Worm (Caenorhabditis elegans) whole organism, young adult: ENCODE results near the gene srw-55.

Experiments
- C17E4.6 ChIP-seq: fragments of 200-800 bp; sonication (Bioruptor generic); IDR thresholded peaks from 2 replicates; pipeline ENCODE4 v1.3.6; 2022; ENCODE audit warnings: missing genetic modification reagents, missing genetic modification characterization, missing compliant biosample characterization
- F10E7.11 ChIP-seq: sonication (generic microtip); optimal IDR thresholded peaks from 2 replicates; lab custom pipeline; 2017; ENCODE audit warnings: mild to moderate bottlenecking, missing genetic modification characterization, moderate library complexity, missing compliant biosample characterization
- F22D6.2 ChIP-seq: sonication (generic microtip); optimal IDR thresholded peaks from 2 replicates; lab custom pipeline; 2016; ENCODE audit warnings: mild to moderate bottlenecking, missing genetic modification characterization, missing compliant biosample characterization
- F39B2.1 ChIP-seq: fragments of 200-800 bp; sonication (Bioruptor generic); IDR thresholded peaks from 2 replicates; pipeline ENCODE4 v1.3.6; 2022; ENCODE audit warnings: missing genetic modification reagents, missing genetic modification characterization, missing compliant biosample characterization
- F57C9.4 ChIP-seq: sonication (generic microtip); optimal IDR thresholded peaks from 2 replicates; lab custom pipeline; 2017; ENCODE audit warnings: mild to moderate bottlenecking, missing genetic modification characterization, missing compliant biosample characterization
- K12H6.12 ChIP-seq: fragments of 200-800 bp; sonication (Bioruptor generic); optimal IDR thresholded peaks from 2 replicates; lab custom pipeline; 2018; ENCODE audit warnings: mild to moderate bottlenecking, missing genetic modification characterization, missing compliant biosample characterization
- Y53F4B.3 ChIP-seq: fragments of 200-800 bp; sonication (Bioruptor generic); IDR thresholded peaks from 2 replicates; pipeline ENCODE4 v1.3.6; 2022; ENCODE audit warnings: missing genetic modification reagents, missing genetic modification characterization, missing compliant biosample characterization
- ZK185.1 ChIP-seq: sonication (generic microtip); optimal IDR thresholded peaks from 2 replicates; lab custom pipeline; 2016; ENCODE audit warnings: mild to moderate bottlenecking, missing genetic modification characterization, missing compliant biosample characterization; ENCODE audit not compliant: poor library complexity, severe bottlenecking
- ama-1 ChIP-seq, 3 experiments: fragments of 150-350 bp in 1 of 3; sonication (generic microtip) in 2 of 3; optimal IDR thresholded peaks; 2 replicates each; lab custom pipeline; 2014 to 2018; ENCODE audit warnings: missing biosample characterization in 2 of 3, missing genetic modification characterization in 2 of 3, missing genetic modification reagents in 2 of 3
- attf-3 ChIP-seq: fragments of 200-800 bp; sonication (Bioruptor generic); conservative IDR thresholded peaks from 2 replicates; pipeline ENCODE4 v1.3.6; 2022; ENCODE audit warnings: missing genetic modification reagents, missing genetic modification characterization, missing compliant biosample characterization
- attf-5 ChIP-seq: fragments of 200-800 bp; sonication (Bioruptor generic); optimal IDR thresholded peaks from 2 replicates; lab custom pipeline; 2018; ENCODE audit warnings: mild to moderate bottlenecking, missing genetic modification characterization, missing compliant biosample characterization
- attf-6 ChIP-seq: fragments of 200-800 bp; sonication (Bioruptor generic); IDR thresholded peaks from 2 replicates; pipeline ENCODE4 v1.3.6; 2022; ENCODE audit warnings: missing genetic modification reagents, missing genetic modification characterization, missing compliant biosample characterization
- bed-1 ChIP-seq: fragments of 200-800 bp; sonication (Bioruptor generic); IDR thresholded peaks from 2 replicates; pipeline ENCODE4 v1.3.6; 2022; ENCODE audit warnings: missing genetic modification reagents, missing genetic modification characterization, missing compliant biosample characterization
- ceh-100 ChIP-seq: fragments of 200-800 bp; sonication (Bioruptor generic); IDR thresholded peaks from 2 replicates; pipeline ENCODE4 v1.3.6; 2022; ENCODE audit warnings: missing genetic modification reagents, missing genetic modification characterization, missing compliant biosample characterization
- ceh-27 ChIP-seq: fragments of 200-800 bp; sonication (Bioruptor generic); optimal IDR thresholded peaks from 2 replicates; lab custom pipeline; 2018; ENCODE audit warnings: mild to moderate bottlenecking, missing genetic modification characterization, moderate library complexity, missing compliant biosample characterization
- ceh-58 ChIP-seq: fragments of 200-800 bp; sonication (Bioruptor generic); IDR thresholded peaks from 2 replicates; pipeline ENCODE4 v1.3.6; 2022; ENCODE audit warnings: missing genetic modification characterization, missing compliant biosample characterization
- ceh-79 ChIP-seq: sonication (generic microtip); optimal IDR thresholded peaks from 2 replicates; lab custom pipeline; 2017; ENCODE audit warnings: mild to moderate bottlenecking, missing genetic modification characterization, missing compliant biosample characterization
- dox-1 ChIP-seq: fragments of 200-800 bp; sonication (Bioruptor generic); IDR thresholded peaks from 2 replicates; pipeline ENCODE4 v1.3.6; 2022; ENCODE audit warnings: missing genetic modification reagents, missing genetic modification characterization, missing compliant biosample characterization
- efl-1 ChIP-seq: fragments of 150-350 bp; optimal IDR thresholded peaks from 2 replicates; lab custom pipeline; 2014; ENCODE audit warnings: missing biosample characterization, missing genetic modification reagents, missing genetic modification characterization
- egl-18 ChIP-seq: fragments of 200-800 bp; sonication (Bioruptor generic); IDR thresholded peaks from 2 replicates; pipeline ENCODE4 v1.3.6; 2022; ENCODE audit warnings: missing genetic modification reagents, missing genetic modification characterization, missing compliant biosample characterization
- ekl-4 ChIP-seq: fragments of 200-800 bp; sonication (Bioruptor generic); IDR thresholded peaks from 2 replicates; pipeline ENCODE4 v1.3.6; 2022; ENCODE audit warnings: missing genetic modification reagents, missing genetic modification characterization, missing compliant biosample characterization
- hmg-20 ChIP-seq: fragments of 200-800 bp; sonication (Bioruptor generic); IDR thresholded peaks from 2 replicates; pipeline ENCODE4 v1.3.6; 2022; ENCODE audit warnings: missing genetic modification reagents, missing genetic modification characterization, missing compliant biosample characterization
- hrde-1 ChIP-seq: sonication (generic microtip); optimal IDR thresholded peaks from 2 replicates; lab custom pipeline; 2016; ENCODE audit warnings: missing genetic modification characterization, mild to moderate bottlenecking, missing compliant biosample characterization, moderate library complexity, missing genotype, missing genetic modification reagents, borderline replicate concordance
- let-607 ChIP-seq, 2 experiments: fragments of 200-800 bp in 1 of 2; sonication (Bioruptor generic) in 1 of 2; sonication (generic microtip) in 1 of 2; optimal IDR thresholded peaks; 2 replicates each; lab custom pipeline; 2016 to 2018; ENCODE audit warnings: mild to moderate bottlenecking in 2 of 2, missing compliant biosample characterization in 2 of 2, missing genetic modification characterization in 2 of 2, moderate library complexity in 2 of 2, missing genotype in 1 of 2
- lin-26 ChIP-seq: fragments of 200-800 bp; sonication (Bioruptor generic); IDR thresholded peaks from 2 replicates; pipeline ENCODE4 v1.3.6; 2022; ENCODE audit warnings: missing genetic modification reagents, missing genetic modification characterization, missing compliant biosample characterization
- lin-54 ChIP-seq: fragments of 200-800 bp; sonication (Bioruptor generic); optimal IDR thresholded peaks from 2 replicates; lab custom pipeline; 2018; ENCODE audit warnings: mild to moderate bottlenecking, missing genetic modification characterization, missing compliant biosample characterization
- lsl-1 ChIP-seq: fragments of 200-800 bp; sonication (Bioruptor generic); optimal IDR thresholded peaks from 2 replicates; lab custom pipeline; 2018; ENCODE audit warnings: mild to moderate bottlenecking, missing genetic modification characterization, moderate library complexity, missing compliant biosample characterization
- madf-10 ChIP-seq: sonication (generic microtip); optimal IDR thresholded peaks from 2 replicates; lab custom pipeline; 2016; ENCODE audit warnings: mild to moderate bottlenecking, missing genetic modification characterization, missing compliant biosample characterization
- mcd-1 ChIP-seq: fragments of 200-800 bp; sonication (Bioruptor generic); IDR thresholded peaks from 2 replicates; pipeline ENCODE4 v1.3.6; 2022; ENCODE audit warnings: missing genetic modification reagents, missing genetic modification characterization, missing compliant biosample characterization
- nfya-1 ChIP-seq: sonication (generic microtip); optimal IDR thresholded peaks from 2 replicates; lab custom pipeline; 2017; ENCODE audit warnings: antibody characterized with exemption, missing compliant biosample characterization, missing genetic modification characterization, borderline replicate concordance; ENCODE audit not compliant: insufficient read depth
- nhr-120 ChIP-seq: fragments of 200-800 bp; sonication (Bioruptor generic); IDR thresholded peaks from 2 replicates; pipeline ENCODE4 v1.3.6; 2022; ENCODE audit warnings: missing genetic modification characterization, missing compliant biosample characterization
- rcor-1 ChIP-seq: fragments of 200-800 bp; sonication (Bioruptor generic); IDR thresholded peaks from 2 replicates; pipeline ENCODE4 v1.3.6; 2022; ENCODE audit warnings: missing genetic modification reagents, missing genetic modification characterization, missing compliant biosample characterization
- sdz-38 ChIP-seq: sonication (generic microtip); optimal IDR thresholded peaks from 2 replicates; lab custom pipeline; 2016; ENCODE audit warnings: missing genotype, missing genetic modification characterization, missing compliant biosample characterization
- snpc-1.3 ChIP-seq: sonication (generic microtip); optimal IDR thresholded peaks from 2 replicates; lab custom pipeline; 2017; ENCODE audit warnings: missing genetic modification characterization, mild to moderate bottlenecking, missing compliant biosample characterization, antibody characterized with exemption, moderate library complexity, missing genotype, missing genetic modification reagents; ENCODE audit not compliant: insufficient read depth
- snpc-3.4 ChIP-seq: sonication (generic microtip); optimal IDR thresholded peaks from 2 replicates; lab custom pipeline; 2017; ENCODE audit warnings: missing genetic modification characterization, mild to moderate bottlenecking, missing compliant biosample characterization, antibody characterized with exemption, moderate library complexity, missing genotype, missing genetic modification reagents
- somi-1 ChIP-seq: fragments of 200-800 bp; sonication (Bioruptor generic); optimal IDR thresholded peaks from 2 replicates; lab custom pipeline; 2018; ENCODE audit warnings: mild to moderate bottlenecking, missing genetic modification characterization, missing compliant biosample characterization
- tlf-1 ChIP-seq: fragments of 200-800 bp; sonication (Bioruptor generic); optimal IDR thresholded peaks from 2 replicates; lab custom pipeline; 2018; ENCODE audit warnings: mild to moderate bottlenecking, missing genetic modification characterization, missing compliant biosample characterization
- unc-130 ChIP-seq: sonication (generic microtip); optimal IDR thresholded peaks from 2 replicates; lab custom pipeline; 2016; ENCODE audit warnings: missing genetic modification reagents, missing genetic modification characterization, missing compliant biosample characterization
- unc-62 ChIP-seq: fragments of 150-350 bp; optimal IDR thresholded peaks from 2 replicates; lab custom pipeline; 2014; ENCODE audit warnings: missing biosample characterization, missing genetic modification reagents, missing genetic modification characterization
- zim-3 ChIP-seq: sonication (generic microtip); optimal IDR thresholded peaks from 2 replicates; lab custom pipeline; 2017; ENCODE audit warnings: mild to moderate bottlenecking, missing genetic modification characterization, moderate library complexity, missing compliant biosample characterization
- ztf-18 ChIP-seq: sonication (generic microtip); optimal IDR thresholded peaks from 2 replicates; lab custom pipeline; 2016; ENCODE audit warnings: missing genotype, mild to moderate bottlenecking, missing genetic modification characterization, missing compliant biosample characterization
- ztf-22 ChIP-seq: fragments of 200-800 bp; sonication (Bioruptor generic); optimal IDR thresholded peaks from 2 replicates; lab custom pipeline; 2018; ENCODE audit warnings: mild to moderate bottlenecking, missing genetic modification characterization, moderate library complexity, missing compliant biosample characterization
- ztf-25 ChIP-seq: fragments of 200-800 bp; sonication (Bioruptor generic); IDR thresholded peaks from 2 replicates; pipeline ENCODE4 v1.3.6; 2022; ENCODE audit warnings: missing genetic modification reagents, missing genetic modification characterization, missing compliant biosample characterization
- ztf-6 ChIP-seq: fragments of 200-800 bp; sonication (Bioruptor generic); IDR thresholded peaks from 2 replicates; pipeline ENCODE4 v1.3.6; 2022; ENCODE audit warnings: missing genetic modification reagents, missing genetic modification characterization, missing compliant biosample characterization

The srw-55 gene

DNA sequence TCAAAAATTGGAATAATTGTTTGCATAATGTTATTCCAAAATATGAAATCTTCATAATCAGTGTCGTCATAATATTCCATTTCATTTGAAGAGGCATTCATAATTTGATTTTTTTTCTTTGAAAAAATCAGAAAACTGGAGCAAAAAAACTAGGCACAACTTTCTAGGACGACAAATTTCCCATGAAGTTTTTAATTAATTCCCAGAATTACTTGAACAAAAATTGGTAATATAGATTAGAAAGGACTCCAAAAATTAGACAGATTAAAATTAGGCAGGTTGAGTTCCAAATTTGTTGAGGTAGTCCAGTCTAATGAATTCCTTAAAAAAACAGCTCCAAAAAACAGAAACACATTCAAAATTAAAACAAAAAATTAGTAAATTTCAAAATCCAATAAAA, 14.8 kb upstream of the srw-55 start, which contains the start of gene srw-57 (continued):
- TF ChIP-seq ztf-18 (no peak), ama-1 (optimal IDR thresholded peaks at IDR 0.05; lab: Kevin White, UChicago) (no peak), ama-1 (GFP tag; optimal IDR thresholded peaks at IDR 0.05; lab: Kevin White, UChicago) (no peak), unc-62 (no peak), dox-1 (GFP tag; lab: Robert Waterston, UW) (no peak), ekl-4 (GFP tag; lab: Robert Waterston, UW) (no peak)

DNA sequence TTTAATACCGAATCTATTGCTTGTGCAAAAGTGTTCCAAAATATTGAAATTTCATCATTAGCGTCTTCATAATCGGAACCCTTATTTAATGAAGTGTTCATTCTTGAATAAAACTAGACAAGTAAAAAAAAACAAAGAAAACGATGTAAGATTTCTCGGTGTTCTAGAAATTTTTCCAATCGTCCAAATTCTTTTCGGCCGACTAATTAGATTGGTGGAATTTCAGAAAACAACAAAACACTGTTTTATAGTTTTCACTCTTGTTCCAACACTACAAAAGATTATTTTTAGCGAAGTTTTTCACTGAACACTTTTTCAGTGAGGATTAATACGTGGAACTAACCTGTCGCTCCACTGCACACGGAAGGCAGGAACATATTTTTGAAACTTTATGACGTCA, 12.6 kb upstream of the srw-55 start, which contains the start of gene srw-56:
TSS of gene srw-56 (minus strand) at position 101 of the 400 bp plus-strand sequence.
- TF ChIP-seq rcor-1 (GFP tag; lab: Robert Waterston, UW) (no peak), C17E4.6 (GFP tag; lab: Robert Waterston, UW) (no peak), F57C9.4 (tag; lab: Kevin White, UChicago) (no peak), attf-5 (GFP tag; lab: Kevin White, UChicago) (no peak), hmg-20 (GFP tag; lab: Robert Waterston, UW) (no peak), lin-54 (GFP tag; lab: Kevin White, UChicago) (no peak), snpc-1.3 (tag; lab: Kevin White, UChicago) (no peak), zim-3 (no peak), ztf-6 (GFP tag; lab: Robert Waterston, UW) (no peak), attf-3 (no peak), somi-1 (GFP tag; lab: Kevin White, UChicago) (no peak), ztf-18 (no peak), ceh-58 (GFP tag; lab: Robert Waterston, UW) (no peak), ceh-79 (no peak), nhr-120 (GFP tag; lab: Robert Waterston, UW) (no peak), ceh-27 (no peak), efl-1 (no peak)

ce11 chrV:15950903-15951302, 10.7 kb upstream of the srw-55 start, which contains the start of gene srw-59:
Gene srw-59, minus strand, starts transcription at chrV:15951003.
- TF ChIP-seq let-607 (tag; optimal IDR thresholded peaks at IDR 0.05; lab: Kevin White, UChicago) (no peak), lsl-1 (GFP tag; lab: Kevin White, UChicago) (no peak), F10E7.11 (no peak), ztf-22 (GFP tag; lab: Kevin White, UChicago) (no peak), bed-1 (GFP tag; lab: Robert Waterston, UW) (no peak), ZK185.1 (tag; lab: Kevin White, UChicago) (no peak), nfya-1 (no peak), lin-26 (GFP tag; lab: Robert Waterston, UW) (no peak), sdz-38 (tag; lab: Kevin White, UChicago) (no peak), ztf-25 (GFP tag; lab: Robert Waterston, UW) (no peak), ceh-58 (GFP tag; lab: Robert Waterston, UW) (no peak), madf-10 (tag; lab: Kevin White, UChicago) (no peak), F22D6.2 (tag; lab: Kevin White, UChicago) (no peak)

- TF ChIP-seq mcd-1 = no peak
- no peak for TF ChIP-seq bed-1 (GFP tag; lab: Robert Waterston, UW)
- no peak for TF ChIP-seq attf-6 (GFP tag; lab: Robert Waterston, UW)
- TF ChIP-seq egl-18 (GFP tag; lab: Robert Waterston, UW) = no peak
- no peak for TF ChIP-seq F39B2.1
- TF ChIP-seq ceh-100 = no peak
- TF ChIP-seq hrde-1 (tag; lab: Kevin White, UChicago) = no peak
- TF ChIP-seq unc-130 (GFP tag; lab: Kevin White, UChicago) = no peak
- TF ChIP-seq tlf-1 (GFP tag; lab: Kevin White, UChicago) = no peak
- TF ChIP-seq snpc-3.4 (tag; lab: Kevin White, UChicago) = no peak
- no peak for TF ChIP-seq K12H6.12 (tag; lab: Kevin White, UChicago)
- no peak for TF ChIP-seq Y53F4B.3 (GFP tag; lab: Robert Waterston, UW)
- TF ChIP-seq, all 124 proteins: peak for 0
Measured at ce11 chrV:15943125-15943524, 3.0 kb upstream of the srw-55 start, which contains the start of gene srw-53. Gene srw-53, plus strand, starts transcription at chrV:15943425.
